Worm (Caenorhabditis elegans) whole organism, L3 larva: ENCODE measurements around the gene fbxa-78.

Experiments used
- R02D3.7 ChIP-seq: fragments of 150-350 bp; optimal IDR thresholded peaks from 2 replicates; lab custom pipeline; 2014; ENCODE audit warnings: missing biosample characterization, missing genetic modification characterization
- ZK546.5 ChIP-seq: sonication (generic microtip); optimal IDR thresholded peaks from 2 replicates; lab custom pipeline; 2017; ENCODE audit warnings: missing biosample characterization, missing genetic modification characterization
- aly-2 ChIP-seq: fragments of 150-350 bp; optimal IDR thresholded peaks from 2 replicates; lab custom pipeline; 2014; ENCODE audit warnings: missing biosample characterization, missing genetic modification characterization
- ama-1 ChIP-seq: fragments of 150-350 bp; optimal IDR thresholded peaks from 2 replicates; lab custom pipeline; 2018
- ceh-16 ChIP-seq: sonication (generic microtip); optimal IDR thresholded peaks from 2 replicates; lab custom pipeline; 2017; ENCODE audit warnings: missing biosample characterization, missing genetic modification characterization
- ceh-28 ChIP-seq: fragments of 150-350 bp; optimal IDR thresholded peaks from 2 replicates; lab custom pipeline; 2014; ENCODE audit warnings: missing biosample characterization, missing genetic modification reagents, missing genetic modification characterization
- ceh-82 ChIP-seq: fragments of 150-350 bp; optimal IDR thresholded peaks from 2 replicates; lab custom pipeline; 2014; ENCODE audit warnings: missing biosample characterization, missing genetic modification characterization
- ceh-9 ChIP-seq: sonication (generic microtip); optimal IDR thresholded peaks from 2 replicates; lab custom pipeline; 2018; ENCODE audit warnings: missing biosample characterization, missing genetic modification characterization
- daf-12 ChIP-seq: fragments of 150-350 bp; optimal IDR thresholded peaks from 2 replicates; lab custom pipeline; 2014; ENCODE audit warnings: missing biosample characterization, missing genetic modification reagents, missing genetic modification characterization
- elt-2 ChIP-seq: sonication (generic microtip); optimal IDR thresholded peaks from 2 replicates; lab custom pipeline; 2016; ENCODE audit warnings: missing genetic modification reagents, mild to moderate bottlenecking, missing genetic modification characterization, missing compliant biosample characterization
- elt-3 ChIP-seq, 3 experiments: fragments of 150-350 bp in 1 of 3; sonication (generic microtip) in 2 of 3; optimal IDR thresholded peaks; 2 replicates in 2 of 3; 4 replicates in 1 of 3; lab custom pipeline; 2014 to 2017; ENCODE audit warnings: missing biosample characterization in 3 of 3, missing genetic modification characterization in 3 of 3
- eor-1 ChIP-seq, 2 experiments: fragments of 150-350 bp; optimal IDR thresholded peaks; 2 replicates each; lab custom pipeline; 2014 to 2018; ENCODE audit warnings: missing biosample characterization in 2 of 2, missing genetic modification characterization in 2 of 2
- fkh-10 ChIP-seq: sonication (generic microtip); optimal IDR thresholded peaks from 2 replicates; lab custom pipeline; 2017; ENCODE audit warnings: missing biosample characterization, missing genetic modification reagents, missing genetic modification characterization
- fos-1 ChIP-seq: fragments of 150-350 bp; optimal IDR thresholded peaks from 2 replicates; lab custom pipeline; 2014; ENCODE audit warnings: missing biosample characterization, missing genetic modification characterization
- jun-1 ChIP-seq: fragments of 150-350 bp; optimal IDR thresholded peaks from 2 replicates; lab custom pipeline; 2014; ENCODE audit warnings: missing biosample characterization, missing genetic modification reagents, missing genetic modification characterization
- lin-15B ChIP-seq: fragments of 150-350 bp; optimal IDR thresholded peaks from 2 replicates; lab custom pipeline; 2014; ENCODE audit warnings: missing biosample characterization, missing genetic modification characterization
- lsy-12 ChIP-seq: sonication (generic microtip); optimal IDR thresholded peaks from 2 replicates; lab custom pipeline; 2016; ENCODE audit warnings: mild to moderate bottlenecking, missing genetic modification characterization, missing compliant biosample characterization
- mdl-1 ChIP-seq: fragments of 150-350 bp; optimal IDR thresholded peaks from 2 replicates; lab custom pipeline; 2014; ENCODE audit warnings: missing biosample characterization, missing genetic modification characterization
- mml-1 ChIP-seq: fragments of 150-350 bp; sonication (generic microtip); optimal IDR thresholded peaks from 3 replicates; lab custom pipeline; 2014; ENCODE audit warnings: missing biosample characterization, missing genetic modification characterization
- nfya-1 ChIP-seq: sonication (generic microtip); optimal IDR thresholded peaks from 2 replicates; lab custom pipeline; 2017; ENCODE audit warnings: missing genetic modification characterization, mild to moderate bottlenecking, missing compliant biosample characterization, antibody characterized with exemption, moderate library complexity; ENCODE audit not compliant: insufficient read depth
- nhr-11 ChIP-seq: fragments of 150-350 bp; optimal IDR thresholded peaks from 2 replicates; lab custom pipeline; 2014; ENCODE audit warnings: missing biosample characterization, missing genetic modification characterization
- nhr-12 ChIP-seq: fragments of 150-350 bp; optimal IDR thresholded peaks from 2 replicates; lab custom pipeline; 2014; ENCODE audit warnings: missing biosample characterization, missing genetic modification characterization
- nhr-76 ChIP-seq: fragments of 150-350 bp; sonication (generic microtip); optimal IDR thresholded peaks from 5 replicates; lab custom pipeline; 2014; ENCODE audit warnings: missing biosample characterization, missing genetic modification characterization
- pha-4 ChIP-seq: fragments of 150-350 bp; optimal IDR thresholded peaks from 2 replicates; lab custom pipeline; 2014; ENCODE audit warnings: missing biosample characterization, missing genetic modification reagents, missing genetic modification characterization
- pqm-1 ChIP-seq: fragments of 150-350 bp; optimal IDR thresholded peaks from 2 replicates; lab custom pipeline; 2017; ENCODE audit warnings: missing biosample characterization, missing genetic modification characterization, inconsistent platforms
- sea-2 ChIP-seq: fragments of 150-350 bp; sonication (generic microtip); optimal IDR thresholded peaks from 4 replicates; lab custom pipeline; 2014; ENCODE audit warnings: missing biosample characterization, missing genetic modification reagents, missing genetic modification characterization
- skn-1 ChIP-seq: fragments of 150-350 bp; optimal IDR thresholded peaks from 2 replicates; lab custom pipeline; 2014; ENCODE audit warnings: missing biosample characterization, missing genetic modification characterization
- snpc-4 ChIP-seq: fragments of 150-350 bp; optimal IDR thresholded peaks from 2 replicates; lab custom pipeline; 2014; ENCODE audit warnings: missing biosample characterization, missing genetic modification characterization
- tbx-2 ChIP-seq: sonication (generic microtip); optimal IDR thresholded peaks from 2 replicates; lab custom pipeline; 2016; ENCODE audit warnings: mild to moderate bottlenecking, missing genetic modification characterization, missing compliant biosample characterization
- unc-39 ChIP-seq: sonication (generic microtip); optimal IDR thresholded peaks from 4 replicates; lab custom pipeline; 2017; ENCODE audit warnings: missing biosample characterization, missing genetic modification characterization
- unc-62 ChIP-seq: fragments of 150-350 bp; sonication (generic microtip); optimal IDR thresholded peaks from 4 replicates; lab custom pipeline; 2014; ENCODE audit warnings: missing biosample characterization, missing genetic modification reagents, missing genetic modification characterization
- zag-1 ChIP-seq: fragments of 150-350 bp; optimal IDR thresholded peaks from 2 replicates; lab custom pipeline; 2014; ENCODE audit warnings: missing biosample characterization, missing genetic modification characterization
- ztf-4 ChIP-seq: fragments of 150-350 bp; optimal IDR thresholded peaks from 2 replicates; lab custom pipeline; 2014; ENCODE audit warnings: missing biosample characterization, missing genetic modification characterization

The fbxa-78 gene

DNA sequence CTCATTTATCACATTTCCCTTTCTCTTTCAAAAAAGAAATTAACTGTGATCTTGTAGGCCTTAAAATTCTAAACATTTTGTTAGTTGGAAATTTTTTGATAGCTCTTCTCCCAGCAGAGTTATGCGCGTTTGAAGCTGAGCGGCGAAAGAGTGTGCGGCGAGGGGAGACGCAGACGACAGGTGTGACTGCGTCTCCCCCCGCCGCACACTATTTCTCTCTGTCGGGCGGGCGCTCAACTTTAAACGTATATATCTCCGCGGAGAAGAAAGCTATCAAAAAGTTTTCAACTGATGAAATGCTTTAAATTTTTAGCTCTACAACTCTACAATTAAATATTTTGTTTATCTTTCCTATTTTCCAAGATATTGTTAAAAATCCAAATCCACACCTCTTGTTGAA, 39.3 kb downstream of the fbxa-78 start:
- no peak for TF ChIP-seq unc-62
- TF ChIP-seq tbx-2: no peak
- no peak for TF ChIP-seq ceh-9 (tag; lab: Kevin White, UChicago)
- TF ChIP-seq fos-1 (tag; lab: Kevin White, UChicago): no peak
- no peak for TF ChIP-seq fkh-10 (GFP tag; lab: Kevin White, UChicago)
- TF ChIP-seq nhr-11: no peak
- TF ChIP-seq R02D3.7: no peak
- no peak for TF ChIP-seq skn-1 (tag; lab: Kevin White, UChicago)
- TF ChIP-seq aly-2 (tag; lab: Kevin White, UChicago): no peak
- TF ChIP-seq mdl-1: no peak
- TF ChIP-seq, all 47 proteins: peak for 0

DNA sequence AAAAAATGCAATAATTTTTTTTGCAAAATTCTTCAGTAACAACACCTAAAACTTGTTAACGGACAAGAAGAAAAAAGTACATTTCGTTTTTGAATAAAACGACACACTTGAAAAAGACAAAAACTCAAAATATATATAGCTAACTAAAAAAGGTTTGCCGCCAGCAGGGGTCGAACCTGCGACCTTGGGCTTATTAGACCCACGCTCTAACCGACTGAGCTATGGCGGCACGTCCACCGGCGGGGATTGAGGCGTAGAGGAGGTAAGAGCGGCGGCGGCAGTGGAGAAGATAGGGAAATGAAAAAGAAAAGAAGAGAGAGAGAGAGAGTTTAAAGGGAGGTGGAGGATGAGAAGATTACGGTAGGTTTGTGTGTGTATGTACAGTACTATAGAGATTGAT, 40.0 kb downstream of the fbxa-78 start:
- peak; percentile 13 for TF ChIP-seq elt-2 (tag; lab: Kevin White, UChicago)
- peak; percentile 11 for TF ChIP-seq lin-15B
- TF ChIP-seq pha-4 (tag; lab: Kevin White, UChicago): peak; percentile 4
- no peak for TF ChIP-seq nhr-76 (tag; lab: Kevin White, UChicago)
- no peak for TF ChIP-seq zag-1 (tag; lab: Kevin White, UChicago)
- peak; percentile 27 for TF ChIP-seq nfya-1

DNA sequence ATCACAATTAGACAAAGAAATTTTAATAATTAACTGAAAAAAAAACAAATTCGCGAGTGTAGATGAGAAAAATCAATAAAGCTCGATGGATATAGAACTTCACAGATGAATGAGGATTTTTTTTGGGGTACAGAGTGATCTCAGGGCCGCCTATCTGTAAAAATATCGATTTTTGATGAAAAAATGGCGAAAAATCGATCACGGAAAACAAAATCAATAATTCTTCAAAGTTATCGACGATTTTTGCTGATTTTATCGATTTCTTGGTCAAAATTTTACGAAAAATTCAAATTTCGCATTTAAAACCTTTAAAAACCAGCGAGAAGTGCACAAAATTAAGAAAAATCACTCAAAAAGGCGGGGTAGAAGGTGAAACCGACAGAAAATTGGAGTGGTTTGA, 42.2 kb downstream of the fbxa-78 start:
- TF ChIP-seq aly-2 (tag; lab: Kevin White, UChicago) (no peak), ceh-28 (tag; lab: Kevin White, UChicago) (peak; percentile 63)
- TF ChIP-seq, all 47 proteins: peak for 1

DNA sequence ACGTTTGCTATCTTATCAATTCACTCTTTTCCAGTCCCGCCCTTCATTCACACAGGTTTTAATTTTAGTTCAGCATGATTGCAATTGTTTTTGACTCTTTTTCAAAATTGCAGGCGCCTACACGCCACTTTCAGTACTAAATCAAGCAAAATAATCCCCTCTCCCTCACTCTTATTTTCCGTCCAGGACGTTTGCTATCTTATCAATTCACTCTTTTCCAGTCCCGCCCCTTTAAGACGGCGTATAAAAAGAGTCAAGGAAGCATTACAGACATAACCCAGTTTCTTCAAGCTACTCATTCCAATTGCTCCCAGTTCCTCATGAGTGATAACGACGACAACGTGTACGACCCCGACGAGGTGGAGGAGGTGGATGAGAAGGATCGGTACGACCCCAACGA, 43.6 kb downstream of the fbxa-78 start, which contains the start of gene Y119D3B.21:
Y119D3B.21 (plus strand) TSS at position 321 of the 400 bp plus-strand sequence.
- peak; percentile 91 for TF ChIP-seq pqm-1 (tag; lab: Kevin White, UChicago)
- no peak for TF ChIP-seq ceh-82 (tag; lab: Kevin White, UChicago)
- peak; percentile 62 for TF ChIP-seq ama-1 (lab: Kevin White, UChicago)
- no peak for TF ChIP-seq snpc-4 (tag; lab: Kevin White, UChicago)
- TF ChIP-seq ceh-28 (tag; lab: Kevin White, UChicago): no peak
- TF ChIP-seq jun-1: peak; percentile 63
- TF ChIP-seq eor-1 (tag; optimal IDR thresholded peaks at IDR 0.05; lab: Kevin White, UChicago): no peak
- no peak for TF ChIP-seq R02D3.7
- TF ChIP-seq unc-62: no peak
- peak; percentile 96 for TF ChIP-seq elt-2 (tag; lab: Kevin White, UChicago)
- TF ChIP-seq unc-39 (tag; lab: Kevin White, UChicago): no peak
- no peak for TF ChIP-seq pha-4 (tag; lab: Kevin White, UChicago)
- no peak for TF ChIP-seq ztf-4 (tag; lab: Kevin White, UChicago)
- no peak for TF ChIP-seq fos-1 (tag; lab: Kevin White, UChicago)
- TF ChIP-seq mml-1 (tag; lab: Kevin White, UChicago): no peak

DNA sequence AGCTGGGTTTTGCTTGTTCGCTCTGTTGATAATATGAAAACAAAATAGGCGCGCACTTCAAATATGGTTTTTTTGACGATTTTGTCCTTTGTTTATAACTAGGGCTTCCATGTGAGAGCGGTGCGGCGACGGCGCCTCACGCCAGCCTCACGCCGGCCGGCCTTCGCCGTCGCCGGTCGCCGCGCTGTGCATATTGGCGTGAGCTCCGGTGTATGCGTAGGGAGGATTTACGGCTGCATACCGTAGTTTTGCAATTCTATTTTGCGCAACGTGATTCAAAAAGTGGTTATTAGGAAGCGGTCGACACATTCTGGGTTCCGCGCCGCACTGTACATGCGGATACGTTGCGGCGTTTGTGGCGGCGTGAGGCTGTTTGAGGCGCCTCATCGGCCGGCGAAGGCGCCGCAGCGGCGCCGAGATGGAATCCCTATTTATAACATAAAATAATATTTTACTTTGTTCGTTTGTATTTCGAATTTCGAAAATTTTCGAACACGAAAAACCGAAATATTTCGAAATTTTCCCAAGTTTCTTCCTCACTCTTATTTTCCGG, 44.1 kb downstream of the fbxa-78 start:
- TF ChIP-seq ama-1 (lab: Kevin White, UChicago): no peak
- TF ChIP-seq R02D3.7: no peak
- TF ChIP-seq lsy-12 (tag; lab: Kevin White, UChicago): no peak
- TF ChIP-seq pha-4 (tag; lab: Kevin White, UChicago): no peak
- TF ChIP-seq ZK546.5 (tag; lab: Kevin White, UChicago): no peak
- no peak for TF ChIP-seq lin-15B
- TF ChIP-seq ztf-4 (tag; lab: Kevin White, UChicago): no peak
- TF ChIP-seq unc-39 (tag; lab: Kevin White, UChicago): no peak
- no peak for TF ChIP-seq snpc-4 (tag; lab: Kevin White, UChicago)
- TF ChIP-seq elt-3 (tag; optimal IDR thresholded peaks at IDR 0.05; lab: Kevin White, UChicago): no peak
- TF ChIP-seq pqm-1 (tag; lab: Kevin White, UChicago): no peak
- no peak for TF ChIP-seq fos-1 (tag; lab: Kevin White, UChicago)
- no peak for TF ChIP-seq daf-12
- TF ChIP-seq nhr-12 (tag; lab: Kevin White, UChicago): no peak
- TF ChIP-seq sea-2 (GFP tag; lab: Kevin White, UChicago): no peak
- no peak for TF ChIP-seq eor-1 (tag; optimal IDR thresholded peaks at IDR 0.05; lab: Kevin White, UChicago)
- no peak for TF ChIP-seq ceh-16 (tag; lab: Kevin White, UChicago)
- TF ChIP-seq mml-1 (tag; lab: Kevin White, UChicago): no peak
